Fruit fly (Drosophila melanogaster) whole organism: Measurements from ENCODE around the gene Ank2.

Experiments used
- CG8478 ChIP-seq: fragments of >200 bp; optimal IDR thresholded peaks from 2 replicates; lab custom pipeline; 2018; ENCODE audit warnings: inconsistent platforms
- Dll ChIP-seq: fragments of >200 bp; optimal IDR thresholded peaks from 2 replicates; lab custom pipeline; 2017
- EcR ChIP-seq, 2 experiments: fragments of >200 bp; optimal IDR thresholded peaks; 2 replicates each; lab custom pipeline; 2017; ENCODE audit warnings: missing biosample characterization in 2 of 2, missing genetic modification characterization in 2 of 2, missing genetic modification reagents in 2 of 2
- pan ChIP-seq: fragments of >200 bp; optimal IDR thresholded peaks from 2 replicates; lab custom pipeline; 2017
- psq ChIP-seq: fragments of >200 bp; optimal IDR thresholded peaks from 2 replicates; lab custom pipeline; 2017
- usp ChIP-seq: fragments of >200 bp; optimal IDR thresholded peaks from 2 replicates; lab custom pipeline; 2017; ENCODE audit warnings: missing biosample characterization, missing genetic modification characterization, mixed read lengths

The Ank2 gene

dm6 chr3L:7719418-7719789 lies 1.2 kb upstream of the Ank2 start:
- TF ChIP-seq psq (lab: Kevin White, UChicago) (no peak), Dll (lab: Kevin White, UChicago) (no peak), pan (no peak), EcR (GFP tag; optimal IDR thresholded peaks at IDR 0.05; lab: Kevin White, UChicago) (no peak), CG8478 (lab: Kevin White, UChicago) (no peak), usp (GFP tag; lab: Kevin White, UChicago) (no peak)

- TF ChIP-seq pan (peak; percentile 95), usp (GFP tag; lab: Kevin White, UChicago) (no peak)
Observed at dm6 chr3L:7718561-7719417, 594 bp upstream of the Ank2 start, which contains the start of gene Mcad. Gene Mcad, plus strand, starts transcription at chr3L:7719350.

dm6 chr3L:7714301-7714946 lies 3.8 kb downstream of the Ank2 start:
- TF ChIP-seq pan (no peak), CG8478 (lab: Kevin White, UChicago) (no peak), EcR (GFP tag; optimal IDR thresholded peaks at IDR 0.05; lab: Kevin White, UChicago) (no peak), usp (GFP tag; lab: Kevin White, UChicago) (no peak), psq (lab: Kevin White, UChicago) (no peak), Dll (lab: Kevin White, UChicago) (no peak)

dm6 chr3L:7713378-7713777 lies 4.8 kb downstream of the Ank2 start:
- TF ChIP-seq usp (GFP tag; lab: Kevin White, UChicago) (no peak), CG8478 (lab: Kevin White, UChicago) (no peak), psq (lab: Kevin White, UChicago) (no peak), pan (no peak), EcR (GFP tag; optimal IDR thresholded peaks at IDR 0.05; lab: Kevin White, UChicago) (no peak), Dll (lab: Kevin White, UChicago) (no peak)

dm6 chr3L:7695554-7695953 lies 22.6 kb downstream of the Ank2 start, which contains the start of gene CG44195:
Gene CG44195, minus strand, starts transcription at chr3L:7695654.
- TF ChIP-seq CG8478 (lab: Kevin White, UChicago), result no peak
- no peak for TF ChIP-seq usp (GFP tag; lab: Kevin White, UChicago)
- TF ChIP-seq psq (lab: Kevin White, UChicago), result no peak
- no peak for TF ChIP-seq EcR (GFP tag; optimal IDR thresholded peaks at IDR 0.05; lab: Kevin White, UChicago)
- no peak for TF ChIP-seq Dll (lab: Kevin White, UChicago)
- TF ChIP-seq pan, result no peak

dm6 chr3L:7654048-7654961 lies 63.9 kb downstream of the Ank2 start, which contains the start of gene CG7492:
Gene CG7492, minus strand, starts transcription at chr3L:7654752.
- TF ChIP-seq EcR (GFP tag; optimal IDR thresholded peaks at IDR 0.05; lab: Kevin White, UChicago) (no peak), Dll (lab: Kevin White, UChicago) (no peak), psq (lab: Kevin White, UChicago) (no peak), pan (no peak), CG8478 (lab: Kevin White, UChicago) (no peak), usp (GFP tag; lab: Kevin White, UChicago) (no peak)

dm6 chr3L:7650968-7651367 lies 67.2 kb downstream of the Ank2 start, which contains the start of gene PGRP-SD:
Gene PGRP-SD, plus strand, starts transcription at chr3L:7651180.
- no peak for TF ChIP-seq EcR (GFP tag; optimal IDR thresholded peaks at IDR 0.05; lab: Kevin White, UChicago)
- no peak for TF ChIP-seq psq (lab: Kevin White, UChicago)
- no peak for TF ChIP-seq usp (GFP tag; lab: Kevin White, UChicago)
- no peak for TF ChIP-seq Dll (lab: Kevin White, UChicago)
- no peak for TF ChIP-seq pan
- TF ChIP-seq CG8478 (lab: Kevin White, UChicago), result no peak

- TF ChIP-seq psq (lab: Kevin White, UChicago) (no peak), usp (GFP tag; lab: Kevin White, UChicago) (no peak), pan (no peak), Dll (lab: Kevin White, UChicago) (no peak), CG8478 (lab: Kevin White, UChicago) (no peak), EcR (GFP tag; optimal IDR thresholded peaks at IDR 0.05; lab: Kevin White, UChicago) (no peak)
Observed at dm6 chr3L:7650248-7650647, 67.9 kb downstream of the Ank2 start, which contains the start of gene CG32373. Gene CG32373, plus strand, starts transcription at chr3L:7650548.

dm6 chr3L:7643562-7643961 lies 74.6 kb downstream of the Ank2 start:
- TF ChIP-seq CG8478 (lab: Kevin White, UChicago), result no peak
- TF ChIP-seq psq (lab: Kevin White, UChicago), result no peak
- no peak for TF ChIP-seq usp (GFP tag; lab: Kevin White, UChicago)
- no peak for TF ChIP-seq pan
- no peak for TF ChIP-seq EcR (GFP tag; optimal IDR thresholded peaks at IDR 0.05; lab: Kevin White, UChicago)
- TF ChIP-seq Dll (lab: Kevin White, UChicago), result no peak

dm6 chr3L:7641467-7641866 lies 76.7 kb downstream of the Ank2 start, which contains the start of gene CG7506:
Gene CG7506, minus strand, starts transcription at chr3L:7641648.
- TF ChIP-seq Dll (lab: Kevin White, UChicago) (no peak), usp (GFP tag; lab: Kevin White, UChicago) (no peak), CG8478 (lab: Kevin White, UChicago) (no peak), pan (no peak), EcR (GFP tag; optimal IDR thresholded peaks at IDR 0.05; lab: Kevin White, UChicago) (no peak), psq (lab: Kevin White, UChicago) (no peak)
